Fruit fly (Drosophila melanogaster) whole organism, wandering third instar larva: ENCODE measurements around the gene CG7781.

ENCODE experiments used
- Abd-B ChIP-seq: fragments of >200 bp; optimal IDR thresholded peaks from 2 replicates; lab custom pipeline; 2017; ENCODE audit warnings: missing biosample characterization, missing genetic modification characterization
- CG32264 ChIP-seq: fragments of 200-800 bp; sonication (Bioruptor generic); optimal IDR thresholded peaks from 2 replicates; lab custom pipeline; 2016; ENCODE audit warnings: missing biosample characterization, missing genetic modification characterization
- CG9705 ChIP-seq: fragments of 200-800 bp; sonication (Bioruptor generic); optimal IDR thresholded peaks from 2 replicates; lab custom pipeline; 2018; ENCODE audit warnings: missing biosample characterization, mild to moderate bottlenecking, missing genetic modification characterization
- CrebA ChIP-seq: fragments of 200-800 bp; sonication (Bioruptor generic); optimal IDR thresholded peaks from 2 replicates; lab custom pipeline; 2016; ENCODE audit warnings: missing biosample characterization, mild to moderate bottlenecking, missing genetic modification characterization, borderline replicate concordance
- Dfd ChIP-seq: fragments of >200 bp; optimal IDR thresholded peaks from 2 replicates; lab custom pipeline; 2017; ENCODE audit warnings: missing biosample characterization, missing genetic modification characterization
- Dif ChIP-seq: fragments of 200-275, 200-300 bp; sonication (Bioruptor generic); optimal IDR thresholded peaks from 2 replicates; lab custom pipeline; 2018; ENCODE audit warnings: missing biosample characterization, missing genetic modification characterization; ENCODE audit not compliant: partially characterized antibody
- GATAd ChIP-seq: sonication (Bioruptor generic); optimal IDR thresholded peaks from 2 replicates; lab custom pipeline; 2016; ENCODE audit warnings: missing biosample characterization, missing genetic modification characterization
- HLH106 ChIP-seq: fragments of 200-800 bp; optimal IDR thresholded peaks from 3 replicates; lab custom pipeline; 2019; ENCODE audit warnings: missing biosample characterization, mild to moderate bottlenecking, missing genetic modification characterization, moderate library complexity
- Hnf4 ChIP-seq: fragments of 200-800 bp; sonication (Bioruptor generic); optimal IDR thresholded peaks from 2 replicates; lab custom pipeline; 2016; ENCODE audit warnings: missing biosample characterization, mild to moderate bottlenecking, missing genetic modification characterization
- Hr83 ChIP-seq: fragments of 200-300 bp; sonication (Bioruptor generic); optimal IDR thresholded peaks from 2 replicates; lab custom pipeline; 2016; ENCODE audit warnings: missing biosample characterization, mild to moderate bottlenecking, missing genetic modification characterization, moderate library complexity; ENCODE audit not compliant: poor library complexity, severe bottlenecking
- Jra ChIP-seq: sonication (Bioruptor generic); optimal IDR thresholded peaks from 2 replicates; lab custom pipeline; 2016; ENCODE audit warnings: missing biosample characterization, missing genetic modification characterization
- Myc ChIP-seq: fragments of >200 bp; optimal IDR thresholded peaks from 2 replicates; lab custom pipeline; 2017
- N ChIP-seq: fragments of >200 bp; optimal IDR thresholded peaks from 2 replicates; lab custom pipeline; 2018; ENCODE audit warnings: missing biosample characterization, missing external identifiers, missing genetic modification characterization
- OdsH ChIP-seq: fragments of 200-800 bp; sonication (Bioruptor generic); optimal IDR thresholded peaks from 2 replicates; lab custom pipeline; 2016; ENCODE audit warnings: missing biosample characterization, mild to moderate bottlenecking, missing genetic modification characterization
- Rel ChIP-seq, 2 experiments: fragments of 200-800 bp; sonication (Bioruptor generic) in 1 of 2; optimal IDR thresholded peaks; 2 replicates in 1 of 2; 3 replicates in 1 of 2; lab custom pipeline; 2016 to 2019; ENCODE audit warnings: mild to moderate bottlenecking in 2 of 2, missing biosample characterization in 2 of 2, missing genetic modification characterization in 2 of 2, moderate library complexity in 1 of 2
- Sp1 ChIP-seq: fragments of 200-800 bp; sonication (Bioruptor generic); optimal IDR thresholded peaks from 3 replicates; lab custom pipeline; 2019; ENCODE audit warnings: missing biosample characterization, mild to moderate bottlenecking, missing genetic modification characterization, moderate library complexity
- Vsx2 ChIP-seq: fragments of 200-300, 225-300 bp; sonication (Bioruptor generic); optimal IDR thresholded peaks from 2 replicates; lab custom pipeline; 2018; ENCODE audit warnings: missing biosample characterization, missing genetic modification characterization; ENCODE audit not compliant: partially characterized antibody
- br ChIP-seq: fragments of 200-800 bp; sonication (Bioruptor generic); optimal IDR thresholded peaks from 2 replicates; lab custom pipeline; 2016; ENCODE audit warnings: missing biosample characterization, missing genetic modification characterization
- brk ChIP-seq: fragments of 200-800 bp; sonication (Bioruptor generic); optimal IDR thresholded peaks from 2 replicates; lab custom pipeline; 2016; ENCODE audit warnings: missing biosample characterization, mild to moderate bottlenecking, missing genetic modification characterization
- dl ChIP-seq, 2 experiments: fragments of 175-275, 200-275 bp in 1 of 2; fragments of 200-275 bp in 1 of 2; sonication (Bioruptor generic); optimal IDR thresholded peaks; lab custom pipeline; 2018; ENCODE audit warnings: mild to moderate bottlenecking in 2 of 2, missing biosample characterization in 2 of 2, missing genetic modification characterization in 2 of 2, moderate library complexity in 2 of 2; ENCODE audit not compliant: partially characterized antibody in 2 of 2, insufficient read depth in 1 of 2
- dsf ChIP-seq: sonication (Bioruptor generic); optimal IDR thresholded peaks from 2 replicates; lab custom pipeline; 2016; ENCODE audit warnings: missing biosample characterization, missing genetic modification characterization, borderline replicate concordance
- ey ChIP-seq: fragments of 200-800 bp; sonication (Bioruptor generic); optimal IDR thresholded peaks from 2 replicates; lab custom pipeline; 2016; ENCODE audit warnings: missing biosample characterization, missing genetic modification characterization
- foxo ChIP-seq, 2 experiments: fragments of 200-800 bp; sonication (Bioruptor generic); optimal IDR thresholded peaks; 2 replicates in 1 of 2; 3 replicates in 1 of 2; lab custom pipeline; 2016 to 2017; ENCODE audit warnings: missing biosample characterization in 2 of 2, missing genetic modification characterization in 2 of 2
- fru ChIP-seq: fragments of 200-800 bp; sonication (Bioruptor generic); optimal IDR thresholded peaks from 3 replicates; lab custom pipeline; 2016; ENCODE audit warnings: missing biosample characterization, mild to moderate bottlenecking, missing genetic modification characterization
- h ChIP-seq: fragments of 200-800 bp; sonication (Bioruptor generic); optimal IDR thresholded peaks from 3 replicates; lab custom pipeline; 2016; ENCODE audit warnings: missing biosample characterization, mild to moderate bottlenecking, missing genetic modification characterization
- jim ChIP-seq: fragments of 175-275, 200-325 bp; sonication (Bioruptor generic); optimal IDR thresholded peaks from 2 replicates; lab custom pipeline; 2016; ENCODE audit warnings: missing biosample characterization, mild to moderate bottlenecking, missing genetic modification characterization
- lola ChIP-seq: fragments of >200 bp; optimal IDR thresholded peaks from 2 replicates; lab custom pipeline; 2017; ENCODE audit warnings: missing biosample characterization, missing genetic modification characterization
- pan ChIP-seq: fragments of >200 bp; optimal IDR thresholded peaks from 2 replicates; lab custom pipeline; 2017
- psq ChIP-seq: fragments of 200-800 bp; sonication (Bioruptor generic); optimal IDR thresholded peaks from 3 replicates; lab custom pipeline; 2017; ENCODE audit warnings: missing biosample characterization, mild to moderate bottlenecking, missing genetic modification characterization, moderate library complexity
- rgr ChIP-seq: fragments of 200-800 bp; sonication (Bioruptor generic); optimal IDR thresholded peaks from 3 replicates; lab custom pipeline; 2016; ENCODE audit warnings: missing biosample characterization, mild to moderate bottlenecking, missing genetic modification characterization
- sage ChIP-seq: fragments of 200-800 bp; sonication (Bioruptor generic); optimal IDR thresholded peaks from 2 replicates; lab custom pipeline; 2016; ENCODE audit warnings: missing biosample characterization, mild to moderate bottlenecking, missing genetic modification characterization
- tai ChIP-seq: sonication (Bioruptor generic); optimal IDR thresholded peaks from 2 replicates; lab custom pipeline; 2016; ENCODE audit warnings: missing biosample characterization, missing genetic modification characterization
- usp ChIP-seq: fragments of >200 bp; optimal IDR thresholded peaks from 2 replicates; lab custom pipeline; 2017; ENCODE audit warnings: missing biosample characterization, missing genetic modification characterization
- woc ChIP-seq: sonication (Bioruptor generic); optimal IDR thresholded peaks from 2 replicates; lab custom pipeline; 2016; ENCODE audit warnings: missing biosample characterization, mild to moderate bottlenecking, missing genetic modification characterization

CG7781 gene

DNA sequence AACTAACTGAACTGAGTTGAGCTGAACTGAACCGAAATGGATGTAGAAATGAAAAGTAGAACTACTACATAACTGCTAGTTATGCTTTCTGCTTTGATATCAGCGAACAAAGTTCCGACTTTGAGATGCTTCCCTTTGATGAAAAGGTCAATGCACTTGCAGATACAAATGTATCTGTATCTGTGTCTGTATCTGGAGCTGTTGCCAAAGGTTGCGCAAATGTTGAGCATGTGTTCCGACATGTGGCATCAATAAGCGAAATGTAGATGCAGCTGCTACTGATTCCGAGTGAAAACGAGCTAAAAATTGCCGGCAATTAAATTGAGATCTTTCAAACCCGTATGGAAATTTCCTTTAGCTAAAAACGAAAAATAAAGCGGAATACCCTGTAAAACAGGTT, 38.6 kb downstream of the CG7781 start:
- no peak for TF ChIP-seq br (GFP tag; lab: Kevin White, UChicago)
- TF ChIP-seq N (GFP tag; lab: Kevin White, UChicago): no peak
- TF ChIP-seq Dfd: no peak
- TF ChIP-seq ey (GFP tag; lab: Kevin White, UChicago): no peak
- TF ChIP-seq CG32264 (GFP tag; lab: Kevin White, UChicago): no peak

- TF ChIP-seq pan (lab: Kevin White, UChicago) (no peak), usp (GFP tag; lab: Kevin White, UChicago) (no peak), foxo (GFP tag; optimal IDR thresholded peaks at IDR 0.05; lab: Kevin White, UChicago) (peak in 1 of 2 experiments; percentile 3), Jra (GFP tag; lab: Kevin White, UChicago) (no peak), Hr83 (GFP tag; lab: Kevin White, UChicago) (no peak), dsf (GFP tag; lab: Kevin White, UChicago) (no peak), h (peak; percentile 7), lola (GFP tag; lab: Kevin White, UChicago) (no peak)
Measured at dm6 chr2L:8284913-8285619, 40.1 kb downstream of the CG7781 start.

- TF ChIP-seq sage (GFP tag; lab: Kevin White, UChicago) (no peak), HLH106 (no peak), br (GFP tag; lab: Kevin White, UChicago) (no peak), Rel (GFP tag; optimal IDR thresholded peaks at IDR 0.05; lab: Kevin White, UChicago) (no peak), Rel (tag; optimal IDR thresholded peaks at IDR 0.05; lab: Kevin White, UChicago) (no peak), Jra (GFP tag; lab: Kevin White, UChicago) (no peak), dsf (GFP tag; lab: Kevin White, UChicago) (no peak), CG9705 (GFP tag; lab: Kevin White, UChicago) (no peak), brk (GFP tag; lab: Kevin White, UChicago) (no peak)
Measured at dm6 chr2L:8281872-8282271, 43.3 kb downstream of the CG7781 start.

dm6 chr2L:8280225-8280624, 45.0 kb downstream of the CG7781 start:
- TF ChIP-seq rgr (GFP tag; lab: Kevin White, UChicago): no peak
- peak; percentile 57 for TF ChIP-seq Dif (GFP tag; lab: Kevin White, UChicago)
- TF ChIP-seq jim (GFP tag; lab: Kevin White, UChicago): no peak
- TF ChIP-seq fru (GFP tag; lab: Kevin White, UChicago): no peak
- TF ChIP-seq Hr83 (GFP tag; lab: Kevin White, UChicago): no peak
- TF ChIP-seq Vsx2 (GFP tag; lab: Kevin White, UChicago): peak; percentile 50
- no peak for TF ChIP-seq dl (GFP tag; optimal IDR thresholded peaks at IDR 0.05; lab: Kevin White, UChicago; ENCODE audit: insufficient read depth in 1 of 2, partially characterized antibody in 2 of 2)
- TF ChIP-seq Myc (lab: Kevin White, UChicago): no peak
- TF ChIP-seq Sp1 (GFP tag; lab: Kevin White, UChicago): no peak
- TF ChIP-seq h: no peak
- TF ChIP-seq Rel (GFP tag; optimal IDR thresholded peaks at IDR 0.05; lab: Kevin White, UChicago): no peak
- no peak for TF ChIP-seq Rel (tag; optimal IDR thresholded peaks at IDR 0.05; lab: Kevin White, UChicago)
- peak; percentile 23 for TF ChIP-seq CrebA
- TF ChIP-seq HLH106: no peak
- TF ChIP-seq Abd-B (GFP tag; lab: Kevin White, UChicago): no peak

- TF ChIP-seq Jra (GFP tag; lab: Kevin White, UChicago): peak; percentile 92
- TF ChIP-seq Abd-B (GFP tag; lab: Kevin White, UChicago): no peak
- TF ChIP-seq Sp1 (GFP tag; lab: Kevin White, UChicago): peak; percentile 96
- peak; percentile 82 for TF ChIP-seq CG9705 (GFP tag; lab: Kevin White, UChicago)
- peak; percentile 70 for TF ChIP-seq CrebA
- TF ChIP-seq woc (GFP tag; lab: Kevin White, UChicago): peak; percentile 96
- TF ChIP-seq CG32264 (GFP tag; lab: Kevin White, UChicago): peak; percentile 95
- no peak for TF ChIP-seq Dif (GFP tag; lab: Kevin White, UChicago)
- TF ChIP-seq psq: peak; percentile 95
- peak; percentile 68 for TF ChIP-seq Vsx2 (GFP tag; lab: Kevin White, UChicago)
- peak; percentile 34 for TF ChIP-seq GATAd (GFP tag; lab: Kevin White, UChicago)
- TF ChIP-seq dsf (GFP tag; lab: Kevin White, UChicago): peak; percentile 75
- peak; percentile 93 for TF ChIP-seq Rel (GFP tag; optimal IDR thresholded peaks at IDR 0.05; lab: Kevin White, UChicago)
- peak; percentile 71 for TF ChIP-seq Rel (tag; optimal IDR thresholded peaks at IDR 0.05; lab: Kevin White, UChicago)
- no peak for TF ChIP-seq Myc (lab: Kevin White, UChicago)
- peak; percentile 95 for TF ChIP-seq brk (GFP tag; lab: Kevin White, UChicago)
- peak; percentile 97 for TF ChIP-seq br (GFP tag; lab: Kevin White, UChicago)
- TF ChIP-seq rgr (GFP tag; lab: Kevin White, UChicago): peak; percentile 97
- peak; percentile 97 for TF ChIP-seq OdsH
- TF ChIP-seq N (GFP tag; lab: Kevin White, UChicago): no peak
- TF ChIP-seq tai: peak; percentile 92
- peak; percentile 6 for TF ChIP-seq Hr83 (GFP tag; lab: Kevin White, UChicago)
- no peak for TF ChIP-seq Dfd
- no peak for TF ChIP-seq usp (GFP tag; lab: Kevin White, UChicago)
- TF ChIP-seq ey (GFP tag; lab: Kevin White, UChicago): peak; percentile 97
- TF ChIP-seq Hnf4: peak; percentile 96
- TF ChIP-seq h: peak; percentile 98
Measured at dm6 chr2L:8279400-8280065, 45.7 kb downstream of the CG7781 start.
